Fruit fly (Drosophila melanogaster): ENCODE data around the gene CG31872.

DNA sequence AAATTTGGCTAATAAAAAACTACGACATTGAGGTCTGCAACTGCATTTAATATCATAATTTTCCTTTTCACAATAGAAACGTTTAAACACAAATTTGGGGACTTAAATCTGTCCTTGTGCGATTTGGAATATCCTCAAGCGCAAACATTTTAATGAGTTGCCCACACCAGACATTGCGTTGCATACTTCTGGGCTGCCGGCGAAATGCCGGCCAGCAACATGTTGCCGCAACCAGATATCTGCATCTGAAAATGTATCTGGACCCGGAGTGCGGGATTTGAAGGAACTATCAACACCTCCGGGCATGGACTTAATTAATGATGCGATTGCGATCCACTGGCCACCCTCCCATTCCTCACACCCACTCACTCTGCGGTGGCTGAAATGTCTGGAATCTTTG lies 14.8 kb downstream of the CG31872 start:
- TF ChIP-seq psq (optimal IDR thresholded peaks at IDR 0.05) (no peak), pan (optimal IDR thresholded peaks at IDR 0.05) (no peak)

Measured in whole organism.